Fruit fly (Drosophila melanogaster): ENCODE results near the gene Atac1.

Gene Atac1

DNA sequence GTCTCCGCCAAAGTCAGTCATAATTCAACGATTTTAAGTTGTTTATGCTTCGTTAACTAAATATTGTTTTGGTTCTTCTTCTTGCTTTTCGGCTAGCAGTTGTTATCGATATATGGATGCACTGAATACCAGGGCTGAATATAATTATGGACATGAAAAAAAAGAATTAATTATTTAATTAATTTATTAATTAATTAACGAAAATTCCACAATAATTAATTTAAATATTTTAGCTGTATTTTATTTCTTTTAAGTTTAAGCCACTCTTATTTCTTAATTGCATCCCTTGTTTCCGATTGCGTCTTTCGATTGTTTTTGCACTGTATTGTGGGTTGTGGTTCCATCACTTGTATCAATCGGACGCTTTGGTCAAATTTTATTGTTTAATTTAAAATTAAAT, 10.0 kb downstream of the Atac1 start, which contains the start of the genes Gas41 and SA1 (continued):
- TF ChIP-seq CG10321 (GFP tag; IDR thresholded peaks at IDR 0.05) (0 out of 2 replicates have a peak, but pooled peaks have one; percentile 24), cas (GFP tag; IDR thresholded peaks at IDR 0.05) (no peak), CG10267 (tag; optimal IDR thresholded peaks at IDR 0.05) (peak; percentile 83), CG7372 (GFP tag; IDR thresholded peaks at IDR 0.05) (peak; percentile 80), Opbp (GFP tag; IDR thresholded peaks at IDR 0.05; ENCODE audit: partially characterized antibody) (0 out of 3 replicates have a peak, but pooled peaks have one; percentile 42), CG4328 (GFP tag; optimal IDR thresholded peaks at IDR 0.05) (peak; percentile 71), CG13424 (tag; optimal IDR thresholded peaks at IDR 0.05) (peak; percentile 96), CG7786 (GFP tag; optimal IDR thresholded peaks at IDR 0.05) (peak; percentile 47), slp2 (GFP tag; optimal IDR thresholded peaks at IDR 0.05) (no peak), nom (GFP tag; optimal IDR thresholded peaks at IDR 0.05) (peak; percentile 44), CG1024 (GFP tag; IDR thresholded peaks at IDR 0.05) (no peak), CG6813 (GFP tag; optimal IDR thresholded peaks at IDR 0.05) (peak; percentile 40), kah (GFP tag; optimal IDR thresholded peaks at IDR 0.05) (peak; percentile 54), wor (GFP tag; IDR thresholded peaks at IDR 0.05) (no peak), chinmo (GFP tag; IDR thresholded peaks at IDR 0.05; ENCODE audit: partially characterized antibody) (0 out of 4 replicates have a peak, but pooled peaks have one; percentile 70), CHES-1-like (GFP tag; optimal IDR thresholded peaks at IDR 0.05) (peak; percentile 72), dati (GFP tag; IDR thresholded peaks at IDR 0.05) (no peak), vvl (GFP tag; IDR thresholded peaks at IDR 0.05) (no peak), Lhr (GFP tag; optimal IDR thresholded peaks at IDR 0.05) (peak; percentile 1), maf-S (GFP tag; optimal IDR thresholded peaks at IDR 0.05) (no peak), CG11695 (GFP tag; IDR thresholded peaks at IDR 0.05) (peak; percentile 50; the same call in 2 of the 3 replicates), lab (GFP tag; optimal IDR thresholded peaks at IDR 0.05) (no peak), CG11723 (GFP tag; optimal IDR thresholded peaks at IDR 0.05) (no peak), Doc3 (GFP tag; IDR thresholded peaks at IDR 0.05; ENCODE audit: partially characterized antibody) (peak; percentile 59; the same call in 1 of the 3 replicates), Rx (GFP tag; IDR thresholded peaks at IDR 0.05) (peak; percentile 61), ac (GFP tag; optimal IDR thresholded peaks at IDR 0.05) (no peak), chn (GFP tag; optimal IDR thresholded peaks at IDR 0.05) (peak; percentile 63), Dad (GFP tag; optimal IDR thresholded peaks at IDR 0.05) (no peak), CG4617 (GFP tag; optimal IDR thresholded peaks at IDR 0.05; ENCODE audit: borderline replicate concordance) (peak; percentile 92), en (GFP tag; optimal IDR thresholded peaks at IDR 0.05) (no peak), Xbp1 (GFP tag; optimal IDR thresholded peaks at IDR 0.05) (no peak), ham (GFP tag; IDR thresholded peaks at IDR 0.05) (peak; percentile 62; the same call in 1 of the 2 replicates), so (GFP tag; IDR thresholded peaks at IDR 0.05) (no peak), CG9609 (GFP tag; optimal IDR thresholded peaks at IDR 0.05) (peak; percentile 47), HmgZ (tag; optimal IDR thresholded peaks at IDR 0.05) (peak; percentile 84), NfI (GFP tag; optimal IDR thresholded peaks at IDR 0.05) (no peak), B-H2 (GFP tag; optimal IDR thresholded peaks at IDR 0.05) (peak; percentile 44), Bgb (GFP tag; IDR thresholded peaks at IDR 0.05; ENCODE audit: partially characterized antibody) (peak; percentile 69), CG6689 (GFP tag; IDR thresholded peaks at IDR 0.05) (peak; percentile 93), pho (GFP tag; optimal IDR thresholded peaks at IDR 0.05) (peak; percentile 41), CG12942 (GFP tag; optimal IDR thresholded peaks at IDR 0.05) (peak; percentile 72), CG9817 (tag; optimal IDR thresholded peaks at IDR 0.05) (peak; percentile 29), danr (GFP tag; IDR thresholded peaks at IDR 0.05) (peak; percentile 31; the same call in 1 of the 2 replicates), Mes4 (GFP tag; optimal IDR thresholded peaks at IDR 0.05) (no peak), bab2 (GFP tag; optimal IDR thresholded peaks at IDR 0.05) (no peak), Camta (GFP tag; optimal IDR thresholded peaks at IDR 0.05) (no peak), unpg (GFP tag; optimal IDR thresholded peaks at IDR 0.05) (no peak), grau (tag; optimal IDR thresholded peaks at IDR 0.05) (peak; percentile 64), CG9437 (GFP tag; optimal IDR thresholded peaks at IDR 0.05) (peak; percentile 78), CG10366 (GFP tag; IDR thresholded peaks at IDR 0.05) (no peak), CG10462 (GFP tag; optimal IDR thresholded peaks at IDR 0.05) (peak; percentile 66)
